Worm (Caenorhabditis elegans) whole organism, L1 larva: ENCODE measurements around the gene Y43F4A.4.

ENCODE experiments used
- mab-9 ChIP-seq: fragments of 200-800 bp; sonication (Bioruptor generic); IDR thresholded peaks from 2 replicates; pipeline ENCODE4 v1.3.6; 2022; ENCODE audit warnings: missing genetic modification reagents, missing genetic modification characterization, missing compliant biosample characterization
- mdl-1 ChIP-seq, 2 experiments: fragments of 150-350 bp; optimal IDR thresholded peaks; 2 replicates each; lab custom pipeline; 2014 to 2017; ENCODE audit warnings: missing biosample characterization in 2 of 2, missing genetic modification characterization in 2 of 2, inconsistent platforms in 1 of 2
- nhr-237 ChIP-seq: fragments of 150-350 bp; optimal IDR thresholded peaks from 2 replicates; lab custom pipeline; 2014; ENCODE audit warnings: missing biosample characterization, missing genetic modification characterization
- pqm-1 ChIP-seq: sonication (generic microtip); optimal IDR thresholded peaks from 3 replicates; lab custom pipeline; 2017; ENCODE audit warnings: missing biosample characterization, missing genetic modification characterization

DNA sequence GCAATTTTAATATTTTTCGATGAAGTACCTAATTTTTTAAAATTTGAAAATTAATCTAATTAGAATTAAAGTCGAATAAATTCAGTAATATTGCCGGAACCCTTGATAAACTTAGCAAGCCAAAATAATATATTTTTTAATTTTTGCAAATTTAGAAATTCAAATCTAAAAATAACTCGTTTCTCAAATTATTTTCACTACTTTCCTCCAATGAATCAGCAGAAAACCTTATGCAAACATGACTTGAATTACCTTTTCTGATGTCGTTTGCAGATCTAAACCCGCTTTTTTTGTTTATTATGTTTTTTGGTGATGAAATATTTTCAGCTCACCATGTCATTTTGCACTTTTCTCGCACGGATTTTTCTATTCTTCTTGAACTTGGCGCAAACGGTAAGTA, 33.0 kb upstream of the Y43F4A.4 start, which contains the start of gene tsp-3:
- TF ChIP-seq nhr-237 (tag; lab: Kevin White, UChicago) (no peak), pqm-1 (no peak), mdl-1 (tag; optimal IDR thresholded peaks at IDR 0.05; lab: Kevin White, UChicago) (no peak), mab-9 (GFP tag; lab: Robert Waterston, UW) (no peak)
